Fruit fly (Drosophila melanogaster): ENCODE results near the gene Lam.

DNA sequence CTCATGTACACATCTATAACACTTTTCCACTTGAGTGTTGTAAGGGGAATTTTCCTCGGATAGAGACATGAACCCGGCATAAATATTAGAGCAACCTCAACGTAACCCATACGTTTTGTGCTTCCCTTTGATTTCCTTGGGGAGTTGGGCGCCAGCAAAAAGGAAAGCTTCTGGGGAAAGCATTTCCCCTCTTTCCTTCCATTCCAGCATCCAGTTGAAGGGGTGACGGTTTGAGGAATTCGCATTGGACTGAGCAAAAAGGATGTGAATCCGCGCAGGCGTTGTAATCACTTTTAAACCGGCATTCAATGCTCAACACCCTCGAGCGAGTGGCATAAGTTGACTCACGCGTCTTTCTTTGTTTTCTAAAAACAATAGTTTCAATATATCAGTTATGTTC is 27.3 kb upstream of the Lam start:
- TF ChIP-seq CG18262 (tag; optimal IDR thresholded peaks at IDR 0.05) (no peak), CG10209 (GFP tag; optimal IDR thresholded peaks at IDR 0.05) (no peak), CG11398 (GFP tag; optimal IDR thresholded peaks at IDR 0.05) (no peak), eyg (GFP tag; optimal IDR thresholded peaks at IDR 0.05) (no peak), onecut (GFP tag; IDR thresholded peaks at IDR 0.05) (no peak), H15 (GFP tag; IDR thresholded peaks at IDR 0.05) (no peak), al (GFP tag; IDR thresholded peaks at IDR 0.05) (no peak), ken (GFP tag; IDR thresholded peaks at IDR 0.05) (no peak), CG9797 (GFP tag; optimal IDR thresholded peaks at IDR 0.05) (no peak)

All from whole organism, embryonic.